Worm (Caenorhabditis elegans) whole organism, mixed stage, embryonic: ENCODE results near the gene R13A5.10.

Experiments used
- M03D4.4 ChIP-seq: sonication (generic microtip); optimal IDR thresholded peaks from 2 replicates; lab custom pipeline; 2017; ENCODE audit warnings: mild to moderate bottlenecking, missing genetic modification characterization, missing compliant biosample characterization
- bed-3 ChIP-seq: fragments of 200-800 bp; sonication (Bioruptor generic); optimal IDR thresholded peaks from 3 replicates; lab custom pipeline; 2018; ENCODE audit warnings: mild to moderate bottlenecking, missing genetic modification characterization, moderate library complexity, missing compliant biosample characterization
- blmp-1 ChIP-seq: fragments of 150-350 bp; optimal IDR thresholded peaks from 2 replicates; lab custom pipeline; 2014; ENCODE audit warnings: missing biosample characterization, missing genetic modification characterization
- ceh-39 ChIP-seq: fragments of 150-350 bp; optimal IDR thresholded peaks from 2 replicates; lab custom pipeline; 2014; ENCODE audit warnings: missing biosample characterization, missing genetic modification characterization
- ceh-43 ChIP-seq: fragments of 200-800 bp; sonication (Bioruptor generic); optimal IDR thresholded peaks from 2 replicates; lab custom pipeline; 2018; ENCODE audit warnings: mild to moderate bottlenecking, missing genetic modification characterization, moderate library complexity, missing compliant biosample characterization
- ceh-83 ChIP-seq: fragments of 200-800 bp; sonication (Bioruptor generic); optimal IDR thresholded peaks from 2 replicates; lab custom pipeline; 2018; ENCODE audit warnings: mild to moderate bottlenecking, missing genetic modification characterization, missing compliant biosample characterization
- cnd-1 ChIP-seq: fragments of 200-800 bp; sonication (Bioruptor generic); optimal IDR thresholded peaks from 2 replicates; lab custom pipeline; 2018; ENCODE audit warnings: mild to moderate bottlenecking, missing genetic modification characterization, missing compliant biosample characterization
- drap-1 ChIP-seq: fragments of 200-800 bp; sonication (Bioruptor generic); optimal IDR thresholded peaks from 3 replicates; lab custom pipeline; 2018; ENCODE audit warnings: mild to moderate bottlenecking, missing genetic modification characterization, missing compliant biosample characterization
- elt-1 ChIP-seq: sonication (generic microtip); optimal IDR thresholded peaks from 2 replicates; lab custom pipeline; 2017; ENCODE audit warnings: missing genetic modification characterization, mild to moderate bottlenecking, missing compliant biosample characterization, antibody characterized with exemption, moderate library complexity, borderline replicate concordance; ENCODE audit not compliant: insufficient read depth
- elt-3 ChIP-seq: fragments of 150-350 bp; optimal IDR thresholded peaks from 2 replicates; lab custom pipeline; 2014; ENCODE audit warnings: missing biosample characterization, missing genetic modification characterization
- ham-2 ChIP-seq: fragments of 200-800 bp; sonication (Bioruptor generic); optimal IDR thresholded peaks from 2 replicates; lab custom pipeline; 2018; ENCODE audit warnings: mild to moderate bottlenecking, missing genetic modification characterization, missing compliant biosample characterization
- hlh-1 ChIP-seq: fragments of 150-350 bp; optimal IDR thresholded peaks from 2 replicates; lab custom pipeline; 2014; ENCODE audit warnings: missing biosample characterization, missing genetic modification reagents, missing genetic modification characterization
- lin-13 ChIP-seq: fragments of 150-350 bp; optimal IDR thresholded peaks from 2 replicates; lab custom pipeline; 2014; ENCODE audit warnings: missing biosample characterization, missing genetic modification characterization
- lin-32 ChIP-seq: fragments of 200-800 bp; sonication (Bioruptor generic); optimal IDR thresholded peaks from 2 replicates; lab custom pipeline; 2018; ENCODE audit warnings: mild to moderate bottlenecking, missing genetic modification characterization, missing compliant biosample characterization
- lsy-2 ChIP-seq: fragments of 150-350 bp; optimal IDR thresholded peaks from 2 replicates; lab custom pipeline; 2014; ENCODE audit warnings: missing biosample characterization, missing genetic modification characterization
- mab-5 ChIP-seq: fragments of 150-350 bp; optimal IDR thresholded peaks from 2 replicates; lab custom pipeline; 2014; ENCODE audit warnings: missing biosample characterization, missing genetic modification characterization
- mep-1 ChIP-seq: fragments of 150-350 bp; optimal IDR thresholded peaks from 2 replicates; lab custom pipeline; 2017; ENCODE audit warnings: missing biosample characterization, missing genetic modification reagents, missing genetic modification characterization, inconsistent platforms
- mls-2 ChIP-seq: sonication (generic microtip); optimal IDR thresholded peaks from 2 replicates; lab custom pipeline; 2016; ENCODE audit warnings: mild to moderate bottlenecking, missing genetic modification characterization, moderate library complexity, missing compliant biosample characterization
- nhr-12 ChIP-seq: fragments of 150-350 bp; optimal IDR thresholded peaks from 2 replicates; lab custom pipeline; 2014; ENCODE audit warnings: missing biosample characterization, missing genetic modification characterization
- nhr-2 ChIP-seq: fragments of 150-350 bp; optimal IDR thresholded peaks from 2 replicates; lab custom pipeline; 2014; ENCODE audit warnings: missing biosample characterization, missing genetic modification characterization
- nhr-237 ChIP-seq: fragments of 150-350 bp; optimal IDR thresholded peaks from 2 replicates; lab custom pipeline; 2014; ENCODE audit warnings: missing biosample characterization, missing genetic modification characterization
- nhr-28 ChIP-seq: fragments of 150-350 bp; optimal IDR thresholded peaks from 2 replicates; lab custom pipeline; 2014; ENCODE audit warnings: missing biosample characterization, missing genetic modification characterization
- nhr-76 ChIP-seq: sonication (generic microtip); optimal IDR thresholded peaks from 2 replicates; lab custom pipeline; 2017; ENCODE audit warnings: missing biosample characterization, missing genetic modification characterization
- pha-4 ChIP-seq: fragments of 150-350 bp; optimal IDR thresholded peaks from 2 replicates; lab custom pipeline; 2018; ENCODE audit warnings: missing biosample characterization, missing genetic modification reagents, missing genetic modification characterization
- sem-2 ChIP-seq: fragments of 200-800 bp; sonication (Bioruptor generic); optimal IDR thresholded peaks from 2 replicates; lab custom pipeline; 2018; ENCODE audit warnings: mild to moderate bottlenecking, missing genetic modification characterization, missing compliant biosample characterization
- snpc-4 ChIP-seq: fragments of 150-350 bp; optimal IDR thresholded peaks from 2 replicates; lab custom pipeline; 2014; ENCODE audit warnings: missing biosample characterization, missing genetic modification characterization
- tbx-8 ChIP-seq: fragments of 200-800 bp; sonication (Bioruptor generic); optimal IDR thresholded peaks from 2 replicates; lab custom pipeline; 2018; ENCODE audit warnings: mild to moderate bottlenecking, missing genetic modification characterization, moderate library complexity, missing compliant biosample characterization
- unc-120 ChIP-seq: sonication (generic microtip); optimal IDR thresholded peaks from 2 replicates; lab custom pipeline; 2017; ENCODE audit warnings: missing genetic modification characterization, missing compliant biosample characterization; ENCODE audit not compliant: poor library complexity, severe bottlenecking
- unc-39 ChIP-seq: fragments of 150-350 bp; optimal IDR thresholded peaks from 2 replicates; lab custom pipeline; 2014; ENCODE audit warnings: missing biosample characterization, missing genetic modification characterization
- unc-62 ChIP-seq: fragments of 150-350 bp; optimal IDR thresholded peaks from 2 replicates; lab custom pipeline; 2014; ENCODE audit warnings: missing biosample characterization, missing genetic modification reagents, missing genetic modification characterization
- zip-8 ChIP-seq: fragments of 150-350 bp; optimal IDR thresholded peaks from 2 replicates; lab custom pipeline; 2014; ENCODE audit warnings: missing biosample characterization, missing genetic modification characterization
- ztf-11 ChIP-seq: fragments of 150-350 bp; optimal IDR thresholded peaks from 2 replicates; lab custom pipeline; 2014; ENCODE audit warnings: missing biosample characterization, missing genetic modification characterization

R13A5.10 gene

ce11 chrIII:7542037-7542436, 40.7 kb downstream of the R13A5.10 start:
- TF ChIP-seq snpc-4 (tag; lab: Kevin White, UChicago), result no peak
- no peak for TF ChIP-seq nhr-12
- TF ChIP-seq cnd-1, result no peak
- no peak for TF ChIP-seq nhr-2 (tag; lab: Kevin White, UChicago)
- TF ChIP-seq lsy-2 (tag; lab: Kevin White, UChicago), result no peak
- no peak for TF ChIP-seq ceh-43 (GFP tag; lab: Kevin White, UChicago)
- no peak for TF ChIP-seq lin-13
- TF ChIP-seq lin-32 (GFP tag; lab: Kevin White, UChicago), result no peak
- no peak for TF ChIP-seq ceh-83 (GFP tag; lab: Kevin White, UChicago)
- TF ChIP-seq zip-8 (tag; lab: Kevin White, UChicago), result no peak
- no peak for TF ChIP-seq nhr-28 (tag; lab: Kevin White, UChicago)
- TF ChIP-seq ztf-11, result no peak
- no peak for TF ChIP-seq hlh-1 (tag; lab: Kevin White, UChicago)
- no peak for TF ChIP-seq blmp-1 (tag; lab: Kevin White, UChicago)
- no peak for TF ChIP-seq ceh-39 (tag; lab: Kevin White, UChicago)
- no peak for TF ChIP-seq nhr-237 (tag; lab: Kevin White, UChicago)

DNA sequence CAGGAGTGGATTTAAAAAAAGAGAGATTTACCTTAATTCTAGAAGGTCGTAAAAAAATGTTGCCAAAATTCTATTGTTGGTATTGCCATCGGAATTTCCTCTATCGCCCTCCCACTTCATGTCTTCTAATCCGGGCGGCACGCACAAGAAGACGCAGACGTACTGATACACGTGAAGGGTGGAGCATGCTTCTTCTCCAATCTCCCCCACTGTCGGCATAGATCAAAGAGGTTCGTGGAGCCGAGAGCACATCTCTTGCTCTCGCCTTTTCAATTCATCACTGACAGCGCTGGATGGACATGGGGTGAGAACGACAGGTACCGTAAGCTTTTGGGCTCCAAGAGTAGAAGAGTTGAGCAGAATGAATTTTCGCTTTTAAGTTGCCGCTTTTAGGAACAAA, 46.2 kb downstream of the R13A5.10 start, which contains the start of gene lin-39:
Gene lin-39 (minus strand): TSS at position 74 of the 400 bp plus-strand sequence.
- TF ChIP-seq unc-120 (tag; lab: Kevin White, UChicago), result no peak
- peak; percentile 44 for TF ChIP-seq unc-62 (GFP tag; lab: Kevin White, UChicago)

- TF ChIP-seq ceh-39 (tag; lab: Kevin White, UChicago) (no peak), zip-8 (tag; lab: Kevin White, UChicago) (no peak), lsy-2 (tag; lab: Kevin White, UChicago) (no peak), tbx-8 (GFP tag; lab: Kevin White, UChicago) (no peak), hlh-1 (tag; lab: Kevin White, UChicago) (no peak), M03D4.4 (tag; lab: Kevin White, UChicago) (no peak), ham-2 (GFP tag; lab: Kevin White, UChicago) (no peak), blmp-1 (tag; lab: Kevin White, UChicago) (no peak), nhr-12 (no peak), nhr-237 (tag; lab: Kevin White, UChicago) (no peak), mep-1 (tag; lab: Kevin White, UChicago) (no peak), unc-39 (no peak), ceh-83 (GFP tag; lab: Kevin White, UChicago) (no peak), bed-3 (no peak), nhr-76 (tag; lab: Kevin White, UChicago) (no peak), unc-62 (GFP tag; lab: Kevin White, UChicago) (no peak), nhr-2 (tag; lab: Kevin White, UChicago) (no peak), unc-120 (tag; lab: Kevin White, UChicago) (no peak)
These were observed 47.4 kb downstream of the R13A5.10 start for ce11 chrIII:7535347-7535746.

ce11 chrIII:7534648-7535047, 48.1 kb downstream of the R13A5.10 start:
- TF ChIP-seq zip-8 (tag; lab: Kevin White, UChicago), result no peak
- TF ChIP-seq lsy-2 (tag; lab: Kevin White, UChicago), result peak; percentile 29
- TF ChIP-seq mab-5, result no peak
- no peak for TF ChIP-seq drap-1 (GFP tag; lab: Kevin White, UChicago)
- TF ChIP-seq tbx-8 (GFP tag; lab: Kevin White, UChicago), result no peak
- no peak for TF ChIP-seq nhr-28 (tag; lab: Kevin White, UChicago)
- TF ChIP-seq blmp-1 (tag; lab: Kevin White, UChicago), result no peak
- TF ChIP-seq unc-62 (GFP tag; lab: Kevin White, UChicago), result peak; percentile 82
- TF ChIP-seq hlh-1 (tag; lab: Kevin White, UChicago), result peak; percentile 45
- no peak for TF ChIP-seq elt-1 (tag; lab: Kevin White, UChicago)
- no peak for TF ChIP-seq elt-3 (tag; lab: Kevin White, UChicago)
- TF ChIP-seq unc-120 (tag; lab: Kevin White, UChicago), result peak; percentile 45
- TF ChIP-seq nhr-76 (tag; lab: Kevin White, UChicago), result no peak
- TF ChIP-seq cnd-1, result no peak
- TF ChIP-seq, all 35 proteins: peak for 4

- no peak for TF ChIP-seq nhr-76 (tag; lab: Kevin White, UChicago)
- no peak for TF ChIP-seq mls-2 (tag; lab: Kevin White, UChicago)
- no peak for TF ChIP-seq zip-8 (tag; lab: Kevin White, UChicago)
- no peak for TF ChIP-seq blmp-1 (tag; lab: Kevin White, UChicago)
- TF ChIP-seq pha-4 (tag; lab: Kevin White, UChicago), result no peak
- TF ChIP-seq nhr-12, result no peak
- TF ChIP-seq unc-62 (GFP tag; lab: Kevin White, UChicago), result no peak
- TF ChIP-seq elt-1 (tag; lab: Kevin White, UChicago), result no peak
- TF ChIP-seq mab-5, result no peak
- no peak for TF ChIP-seq sem-2
- TF ChIP-seq mep-1 (tag; lab: Kevin White, UChicago), result no peak
- no peak for TF ChIP-seq nhr-28 (tag; lab: Kevin White, UChicago)
- TF ChIP-seq ztf-11, result no peak
- TF ChIP-seq nhr-237 (tag; lab: Kevin White, UChicago), result no peak
- no peak for TF ChIP-seq tbx-8 (GFP tag; lab: Kevin White, UChicago)
- TF ChIP-seq lin-32 (GFP tag; lab: Kevin White, UChicago), result no peak
These were observed 49.8 kb downstream of the R13A5.10 start for ce11 chrIII:7533012-7533411.
